Worm (Caenorhabditis elegans) whole organism, late embryonic: ENCODE data around the gene bcat-1.

ENCODE experiments used
- C08G9.2 ChIP-seq: sonication (generic microtip); optimal IDR thresholded peaks from 2 replicates; lab custom pipeline; 2016; ENCODE audit warnings: mild to moderate bottlenecking, missing genetic modification characterization, moderate library complexity, missing compliant biosample characterization
- C38D4.7 ChIP-seq: fragments of 200-800 bp; sonication (Bioruptor generic); optimal IDR thresholded peaks from 2 replicates; lab custom pipeline; 2018; ENCODE audit warnings: mild to moderate bottlenecking, missing genetic modification characterization, moderate library complexity, missing compliant biosample characterization
- F13H6.1 ChIP-seq: sonication (generic microtip); optimal IDR thresholded peaks from 2 replicates; lab custom pipeline; 2016; ENCODE audit warnings: missing genetic modification characterization, missing compliant biosample characterization
- T23F11.4 ChIP-seq: fragments of 200-800 bp; sonication (Bioruptor generic); optimal IDR thresholded peaks from 2 replicates; lab custom pipeline; 2018; ENCODE audit warnings: mild to moderate bottlenecking, missing genetic modification characterization, missing compliant biosample characterization
- Y22D7AL.16 ChIP-seq: sonication (generic microtip); optimal IDR thresholded peaks from 2 replicates; lab custom pipeline; 2016; ENCODE audit warnings: missing genetic modification characterization, missing compliant biosample characterization
- ahr-1 ChIP-seq: sonication (generic microtip); optimal IDR thresholded peaks from 2 replicates; lab custom pipeline; 2016; ENCODE audit warnings: missing genetic modification characterization, missing compliant biosample characterization
- ceh-18 ChIP-seq: sonication (generic microtip); optimal IDR thresholded peaks from 2 replicates; lab custom pipeline; 2016; ENCODE audit warnings: missing genetic modification characterization, missing compliant biosample characterization
- ceh-19 ChIP-seq: fragments of 200-800 bp; sonication (Bioruptor generic); optimal IDR thresholded peaks from 2 replicates; lab custom pipeline; 2018; ENCODE audit warnings: mild to moderate bottlenecking, missing genetic modification characterization, missing compliant biosample characterization
- ceh-22 ChIP-seq: sonication (generic microtip); optimal IDR thresholded peaks from 2 replicates; lab custom pipeline; 2017; ENCODE audit warnings: missing biosample characterization, missing genetic modification characterization
- ceh-31 ChIP-seq: sonication (generic microtip); optimal IDR thresholded peaks from 2 replicates; lab custom pipeline; 2016; ENCODE audit warnings: missing genetic modification characterization, missing compliant biosample characterization
- ceh-34 ChIP-seq: sonication (generic microtip); optimal IDR thresholded peaks from 2 replicates; lab custom pipeline; 2016; ENCODE audit warnings: mild to moderate bottlenecking, missing genetic modification characterization, missing compliant biosample characterization
- ceh-45 ChIP-seq: fragments of 200-800 bp; sonication (Bioruptor generic); IDR thresholded peaks from 2 replicates; pipeline ENCODE4 v1.3.6; 2022; ENCODE audit warnings: missing genetic modification reagents, missing genetic modification characterization, missing compliant biosample characterization
- ceh-9 ChIP-seq: sonication (generic microtip); optimal IDR thresholded peaks from 2 replicates; lab custom pipeline; 2016; ENCODE audit warnings: mild to moderate bottlenecking, missing genetic modification characterization, inconsistent platforms, missing compliant biosample characterization
- elt-2 ChIP-seq: sonication (generic microtip); optimal IDR thresholded peaks from 2 replicates; lab custom pipeline; 2016; ENCODE audit warnings: missing genetic modification reagents, missing genetic modification characterization, missing compliant biosample characterization
- elt-4 ChIP-seq: sonication (generic microtip); optimal IDR thresholded peaks from 2 replicates; lab custom pipeline; 2016; ENCODE audit warnings: missing genetic modification characterization, missing compliant biosample characterization
- ets-4 ChIP-seq: sonication (generic microtip); optimal IDR thresholded peaks from 2 replicates; lab custom pipeline; 2016; ENCODE audit warnings: missing genetic modification characterization, missing compliant biosample characterization
- fax-1 ChIP-seq: sonication (generic microtip); optimal IDR thresholded peaks from 2 replicates; lab custom pipeline; 2016; ENCODE audit warnings: missing genotype, missing genetic modification characterization, missing compliant biosample characterization
- fkh-10 ChIP-seq: fragments of 150-350 bp; optimal IDR thresholded peaks from 2 replicates; lab custom pipeline; 2014; ENCODE audit warnings: missing biosample characterization, missing genetic modification reagents, missing genetic modification characterization
- fkh-6 ChIP-seq: sonication (generic microtip); optimal IDR thresholded peaks from 2 replicates; lab custom pipeline; 2016; ENCODE audit warnings: missing genetic modification characterization, missing compliant biosample characterization
- gmeb-2 ChIP-seq: sonication (generic microtip); optimal IDR thresholded peaks from 2 replicates; lab custom pipeline; 2016; ENCODE audit warnings: missing genetic modification characterization, inconsistent platforms, missing compliant biosample characterization
- hlh-15 ChIP-seq: sonication (generic microtip); optimal IDR thresholded peaks from 2 replicates; lab custom pipeline; 2016; ENCODE audit warnings: missing genetic modification characterization, missing compliant biosample characterization
- lin-11 ChIP-seq: fragments of 200-800 bp; sonication (Bioruptor generic); optimal IDR thresholded peaks from 2 replicates; lab custom pipeline; 2018; ENCODE audit warnings: mild to moderate bottlenecking, missing genetic modification characterization, missing compliant biosample characterization
- madf-2 ChIP-seq: sonication (generic microtip); optimal IDR thresholded peaks from 2 replicates; lab custom pipeline; 2017; ENCODE audit warnings: missing genetic modification characterization, missing compliant biosample characterization
- nhr-11 ChIP-seq: fragments of 150-350 bp; optimal IDR thresholded peaks from 2 replicates; lab custom pipeline; 2014; ENCODE audit warnings: missing biosample characterization, missing genetic modification characterization
- nhr-232 ChIP-seq: sonication (generic microtip); optimal IDR thresholded peaks from 2 replicates; lab custom pipeline; 2016; ENCODE audit warnings: missing genetic modification characterization, missing compliant biosample characterization
- pag-3 ChIP-seq: sonication (generic microtip); optimal IDR thresholded peaks from 2 replicates; lab custom pipeline; 2016; ENCODE audit warnings: missing compliant biosample characterization, missing genetic modification characterization, borderline replicate concordance
- pha-2 ChIP-seq: sonication (generic microtip); optimal IDR thresholded peaks from 2 replicates; lab custom pipeline; 2017; ENCODE audit warnings: mild to moderate bottlenecking, missing genetic modification characterization, missing compliant biosample characterization
- pqm-1 ChIP-seq: sonication (generic microtip); optimal IDR thresholded peaks from 2 replicates; lab custom pipeline; 2016; ENCODE audit warnings: missing genetic modification characterization, missing compliant biosample characterization
- pros-1 ChIP-seq: fragments of 150-350 bp; optimal IDR thresholded peaks from 2 replicates; lab custom pipeline; 2014; ENCODE audit warnings: missing biosample characterization, missing genetic modification reagents, missing genetic modification characterization
- rnt-1 ChIP-seq: sonication (generic microtip); optimal IDR thresholded peaks from 2 replicates; lab custom pipeline; 2016; ENCODE audit warnings: missing genetic modification characterization, missing compliant biosample characterization
- sdc-2 ChIP-seq: sonication (generic microtip); optimal IDR thresholded peaks from 2 replicates; lab custom pipeline; 2016; ENCODE audit warnings: missing genotype, missing genetic modification characterization, missing compliant biosample characterization
- sox-4 ChIP-seq: sonication (generic microtip); optimal IDR thresholded peaks from 2 replicates; lab custom pipeline; 2017; ENCODE audit warnings: mild to moderate bottlenecking, missing genetic modification characterization, inconsistent platforms, missing compliant biosample characterization
- syd-9 ChIP-seq: sonication (generic microtip); optimal IDR thresholded peaks from 2 replicates; lab custom pipeline; 2016; ENCODE audit warnings: mild to moderate bottlenecking, missing genetic modification characterization, moderate library complexity, missing compliant biosample characterization
- tbx-2 ChIP-seq: sonication (generic microtip); optimal IDR thresholded peaks from 2 replicates; lab custom pipeline; 2016; ENCODE audit warnings: missing genetic modification characterization, missing compliant biosample characterization
- ttx-3 ChIP-seq: sonication (generic microtip); optimal IDR thresholded peaks from 2 replicates; lab custom pipeline; 2016; ENCODE audit warnings: missing genetic modification reagents, missing genetic modification characterization, missing compliant biosample characterization
- unc-3 ChIP-seq, 2 experiments: fragments of 200-800 bp in 1 of 2; sonication (Bioruptor generic) in 1 of 2; sonication (generic microtip) in 1 of 2; conservative IDR thresholded peaks in 1 of 2; optimal IDR thresholded peaks in 1 of 2; 2 replicates each; pipeline versions ENCODE4 v1.3.6 to Lab custom; 2016 to 2022; ENCODE audit warnings: missing compliant biosample characterization in 2 of 2, missing genetic modification characterization in 2 of 2, missing genetic modification reagents in 1 of 2
- unc-42 ChIP-seq: sonication (generic microtip); optimal IDR thresholded peaks from 2 replicates; lab custom pipeline; 2016; ENCODE audit warnings: missing genotype, missing genetic modification characterization, missing compliant biosample characterization
- unc-55 ChIP-seq: sonication (generic microtip); optimal IDR thresholded peaks from 2 replicates; lab custom pipeline; 2017; ENCODE audit warnings: missing biosample characterization, missing genetic modification reagents, missing genetic modification characterization

The bcat-1 gene

ce11 chrX:12899140-12899888 is 22.0 kb downstream of the bcat-1 start:
- TF ChIP-seq ahr-1 (tag; lab: Kevin White, UChicago) = no peak
- no peak for TF ChIP-seq ceh-31 (tag; lab: Kevin White, UChicago)
- TF ChIP-seq pha-2 (tag; lab: Kevin White, UChicago) = no peak
- no peak for TF ChIP-seq nhr-11 (tag; lab: Kevin White, UChicago)
- TF ChIP-seq ceh-18 = no peak
- no peak for TF ChIP-seq F13H6.1
- TF ChIP-seq ceh-19 (GFP tag; lab: Kevin White, UChicago) = no peak
- TF ChIP-seq rnt-1 (tag; lab: Kevin White, UChicago) = no peak
- TF ChIP-seq ceh-34 (tag; lab: Kevin White, UChicago) = no peak
- no peak for TF ChIP-seq T23F11.4 (GFP tag; lab: Kevin White, UChicago)
- TF ChIP-seq unc-3 (GFP tag; conservative IDR thresholded peaks at IDR 0.05; lab: Robert Waterston, UW) = no peak
- no peak for TF ChIP-seq unc-3 (tag; optimal IDR thresholded peaks at IDR 0.05; lab: Kevin White, UChicago)
- TF ChIP-seq Y22D7AL.16 (tag; lab: Kevin White, UChicago) = no peak
- no peak for TF ChIP-seq madf-2 (tag; lab: Kevin White, UChicago)
- TF ChIP-seq nhr-232 (tag; lab: Kevin White, UChicago) = no peak
- no peak for TF ChIP-seq ceh-22
- no peak for TF ChIP-seq hlh-15 (tag; lab: Kevin White, UChicago)
- TF ChIP-seq C08G9.2 (tag; lab: Kevin White, UChicago) = no peak

DNA sequence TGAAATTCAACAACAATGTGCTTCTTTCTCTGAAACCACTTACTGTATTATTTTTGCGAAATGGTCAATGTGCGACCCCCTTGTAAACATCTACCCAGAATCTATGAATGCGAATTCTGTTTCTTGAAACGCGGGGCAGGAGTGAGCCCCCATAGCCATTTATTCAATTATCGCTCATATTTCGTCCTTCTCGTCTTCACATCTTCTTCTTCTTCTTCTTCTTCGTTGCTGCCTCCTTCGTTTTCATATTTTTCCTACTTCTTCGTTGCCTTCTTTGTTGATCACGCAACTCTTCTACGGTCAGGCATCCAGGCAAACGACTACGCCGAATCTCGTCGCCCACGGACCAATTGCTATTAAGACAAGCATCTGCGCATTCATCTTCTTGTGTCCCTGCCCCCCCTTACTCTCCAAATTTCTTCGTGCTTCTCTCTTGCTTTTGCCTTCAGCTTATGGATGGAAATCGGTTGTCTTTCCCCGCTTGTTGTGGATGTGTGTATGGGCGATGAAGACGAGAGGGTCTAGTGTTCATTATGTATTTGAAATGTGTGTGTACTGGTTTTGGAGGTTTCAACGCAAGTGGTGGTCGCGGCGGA is 24.9 kb downstream of the bcat-1 start:
- TF ChIP-seq unc-42 (tag; lab: Kevin White, UChicago) (peak; percentile 92), nhr-232 (tag; lab: Kevin White, UChicago) (no peak), madf-2 (tag; lab: Kevin White, UChicago) (no peak), pag-3 (no peak), ets-4 (tag; lab: Kevin White, UChicago) (no peak), ceh-31 (tag; lab: Kevin White, UChicago) (peak; percentile 32), C38D4.7 (GFP tag; lab: Kevin White, UChicago) (peak; percentile 22), gmeb-2 (tag; lab: Kevin White, UChicago) (no peak), sdc-2 (peak; percentile 54), fkh-6 (peak; percentile 16), syd-9 (tag; lab: Kevin White, UChicago) (no peak), T23F11.4 (GFP tag; lab: Kevin White, UChicago) (no peak)

DNA sequence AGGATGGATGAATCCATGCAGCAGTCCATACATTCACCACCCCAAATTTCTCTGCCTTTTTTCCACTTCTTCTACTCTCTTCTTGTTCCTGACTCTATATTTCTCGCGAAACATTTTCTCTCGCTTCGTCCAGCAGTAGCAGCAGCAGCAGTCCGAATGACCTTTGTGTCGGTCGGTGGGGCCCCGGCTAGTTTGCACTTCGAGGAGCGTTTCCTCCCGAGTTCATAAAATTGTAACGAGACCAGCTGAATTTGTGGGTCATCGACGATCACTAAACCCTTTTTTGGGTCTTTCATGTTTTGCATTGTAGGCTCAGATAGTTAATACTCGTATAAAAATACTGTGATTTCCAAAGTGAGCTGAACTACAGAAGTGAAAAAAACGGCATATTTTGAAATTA is 26.5 kb downstream of the bcat-1 start:
- TF ChIP-seq sdc-2 (peak; percentile 12), ceh-31 (tag; lab: Kevin White, UChicago) (peak; percentile 13), pros-1 (tag; lab: Kevin White, UChicago) (no peak), unc-42 (tag; lab: Kevin White, UChicago) (no peak), tbx-2 (tag; lab: Kevin White, UChicago) (peak; percentile 23)
- TF ChIP-seq, all 69 proteins: peak for 3

DNA sequence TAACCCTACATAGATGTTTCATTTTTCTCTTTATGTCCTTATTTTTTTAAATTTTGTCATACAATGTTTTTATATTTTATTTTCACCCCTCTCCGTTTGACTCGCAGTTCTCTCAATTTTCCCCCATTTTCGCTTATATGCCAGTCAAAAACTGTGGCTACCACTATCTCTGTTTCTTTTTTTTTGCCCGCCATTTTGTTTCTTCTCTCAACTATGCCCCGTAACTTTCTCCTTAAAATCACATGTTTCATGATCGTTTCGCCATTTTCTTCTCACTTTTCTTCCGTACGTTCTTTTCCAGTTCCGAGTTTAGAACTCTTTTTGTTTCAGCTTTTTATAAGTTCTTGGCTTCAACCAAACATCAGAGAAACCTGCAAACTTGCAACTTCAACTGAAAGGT is 30.2 kb downstream of the bcat-1 start, which contains the start of gene pqn-18:
TSS of gene pqn-18 (plus strand) at position 331 of the 400 bp plus-strand sequence.
- TF ChIP-seq pha-2 (tag; lab: Kevin White, UChicago) = no peak

- no peak for TF ChIP-seq rnt-1 (tag; lab: Kevin White, UChicago)
- TF ChIP-seq gmeb-2 (tag; lab: Kevin White, UChicago) = no peak
- no peak for TF ChIP-seq elt-4 (tag; lab: Kevin White, UChicago)
- no peak for TF ChIP-seq ttx-3 (tag; lab: Kevin White, UChicago)
- no peak for TF ChIP-seq pag-3
- no peak for TF ChIP-seq ceh-9
- no peak for TF ChIP-seq fkh-10 (GFP tag; lab: Kevin White, UChicago)
- no peak for TF ChIP-seq ceh-34 (tag; lab: Kevin White, UChicago)
- TF ChIP-seq elt-2 (tag; lab: Kevin White, UChicago) = no peak
- TF ChIP-seq ceh-19 (GFP tag; lab: Kevin White, UChicago) = no peak
- TF ChIP-seq pqm-1 (tag; lab: Kevin White, UChicago) = no peak
- no peak for TF ChIP-seq unc-55
- TF ChIP-seq fax-1 = no peak
- no peak for TF ChIP-seq T23F11.4 (GFP tag; lab: Kevin White, UChicago)
- no peak for TF ChIP-seq sox-4 (tag; lab: Kevin White, UChicago)
- no peak for TF ChIP-seq ceh-45 (GFP tag; lab: Robert Waterston, UW)
- no peak for TF ChIP-seq madf-2 (tag; lab: Kevin White, UChicago)
- no peak for TF ChIP-seq lin-11 (tag; lab: Kevin White, UChicago)
These were observed 31.4 kb downstream of the bcat-1 start for ce11 chrX:12908715-12909114.
